Fruit fly (Drosophila melanogaster): Measurements from ENCODE around the gene ClC-a.

- TF ChIP-seq pan (optimal IDR thresholded peaks at IDR 0.05) (no peak), psq (optimal IDR thresholded peaks at IDR 0.05) (no peak), Dll (optimal IDR thresholded peaks at IDR 0.05) (no peak), EcR (GFP tag; optimal IDR thresholded peaks at IDR 0.05) (no peak), CG8478 (optimal IDR thresholded peaks at IDR 0.05) (no peak)
These were observed 42.1 kb upstream of the ClC-a start for dm6 chr3R:11855156-11855555.

Data from whole organism.